Worm (Caenorhabditis elegans): ENCODE data around the gene rgl-1.

The rgl-1 gene

DNA sequence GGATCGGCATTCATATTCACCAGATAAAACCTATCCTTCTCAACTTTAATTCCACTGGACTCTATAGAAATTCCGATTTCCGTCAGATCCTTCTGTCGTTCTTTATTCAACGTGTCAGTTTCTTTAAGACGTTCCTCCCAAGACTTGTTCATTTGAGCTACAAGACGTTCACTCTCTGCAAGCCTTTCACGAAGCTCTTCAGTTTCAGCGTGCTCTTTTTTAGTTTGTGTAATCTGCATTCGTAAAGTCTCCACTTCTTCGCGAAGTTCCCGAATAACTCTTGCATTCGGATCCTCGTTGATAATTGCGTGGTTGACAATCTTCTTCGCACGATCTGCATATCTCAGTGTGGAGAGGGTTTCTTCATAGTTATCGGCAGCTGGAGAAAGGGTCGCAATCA, 43.4 kb downstream of the rgl-1 start:
- no peak for TF ChIP-seq nhr-84 (tag; optimal IDR thresholded peaks at IDR 0.05)
- TF ChIP-seq hlh-4 (tag; optimal IDR thresholded peaks at IDR 0.05), result no peak
- no peak for TF ChIP-seq ces-1 (GFP tag; optimal IDR thresholded peaks at IDR 0.05)
- TF ChIP-seq fkh-8 (tag; optimal IDR thresholded peaks at IDR 0.05), result no peak
- no peak for TF ChIP-seq nhr-20 (tag; optimal IDR thresholded peaks at IDR 0.05)
- no peak for TF ChIP-seq pag-3 (tag; optimal IDR thresholded peaks at IDR 0.05; ENCODE audit: borderline replicate concordance, insufficient read depth)
- TF ChIP-seq zag-1 (tag; optimal IDR thresholded peaks at IDR 0.05), result no peak
- no peak for TF ChIP-seq lin-39 (tag; optimal IDR thresholded peaks at IDR 0.05)
- no peak for TF ChIP-seq snpc-4 (tag; optimal IDR thresholded peaks at IDR 0.05)
- TF ChIP-seq unc-130 (tag; optimal IDR thresholded peaks at IDR 0.05), result no peak
- TF ChIP-seq sup-37 (GFP tag; optimal IDR thresholded peaks at IDR 0.05), result no peak

DNA sequence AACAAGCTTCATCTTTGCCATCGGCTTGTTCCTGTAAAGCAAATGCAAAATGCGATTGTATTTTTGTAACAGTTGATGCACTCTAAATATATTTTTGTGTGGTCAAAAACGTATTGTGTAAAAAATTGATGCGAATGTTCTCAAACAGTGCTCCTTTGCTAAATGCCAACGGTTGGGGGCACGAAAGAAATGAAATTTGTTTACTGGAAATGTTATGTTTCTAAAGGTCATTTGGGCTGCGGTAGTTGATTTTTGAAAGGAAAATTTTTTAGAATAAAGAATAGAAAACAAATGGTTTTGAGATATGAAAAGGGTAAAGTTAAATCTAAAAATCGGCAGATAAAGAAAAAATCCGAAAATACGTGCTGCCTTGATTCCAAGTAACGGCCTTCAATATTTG, 49.7 kb downstream of the rgl-1 start, which contains the start of gene C15C7.6:
Gene C15C7.6 (minus strand): TSS at position 101 of the 400 bp plus-strand sequence.
- TF ChIP-seq snu-23 (GFP tag; optimal IDR thresholded peaks at IDR 0.05) (no peak), sup-37 (GFP tag; optimal IDR thresholded peaks at IDR 0.05) (no peak), ets-5 (GFP tag; IDR thresholded peaks at IDR 0.05) (no peak), ceh-88 (GFP tag; IDR thresholded peaks at IDR 0.05) (no peak), unc-86 (tag; optimal IDR thresholded peaks at IDR 0.05) (no peak), ceh-82 (tag; optimal IDR thresholded peaks at IDR 0.05) (no peak), mdl-1 (tag; optimal IDR thresholded peaks at IDR 0.05) (no peak), C04F5.9 (tag; optimal IDR thresholded peaks at IDR 0.05) (no peak), jun-1 (tag; optimal IDR thresholded peaks at IDR 0.05) (no peak), vab-15 (tag; optimal IDR thresholded peaks at IDR 0.05) (no peak), ama-1 (optimal IDR thresholded peaks at IDR 0.05) (no peak), mab-9 (GFP tag; IDR thresholded peaks at IDR 0.05) (no peak)

DNA sequence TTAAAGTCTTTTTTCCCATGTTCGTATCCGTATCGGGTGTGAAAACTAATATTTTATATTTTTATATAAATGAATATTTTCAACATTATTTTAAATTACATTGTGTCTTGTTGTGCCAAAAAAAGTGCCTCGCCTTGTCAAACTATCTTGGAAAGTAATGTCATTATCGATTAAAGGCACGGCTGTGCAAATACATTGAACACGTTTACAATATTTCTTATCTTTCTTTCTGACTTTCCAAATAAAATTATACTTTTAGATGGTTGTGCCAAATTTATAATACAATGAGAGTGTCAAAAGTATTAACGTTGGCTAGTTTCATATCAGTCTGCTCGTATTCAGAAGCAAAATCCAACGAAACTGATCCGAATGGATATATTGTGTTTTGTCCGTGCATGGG, 54.6 kb downstream of the rgl-1 start, which contains the start of gene pfut-1:
Gene pfut-1 (plus strand): TSS at position 258 of the 400 bp plus-strand sequence.
- TF ChIP-seq aha-1 (tag; optimal IDR thresholded peaks at IDR 0.05) (no peak), ces-1 (GFP tag; optimal IDR thresholded peaks at IDR 0.05) (no peak), nhr-19 (GFP tag; conservative IDR thresholded peaks at IDR 0.05) (no peak), elt-2 (tag; optimal IDR thresholded peaks at IDR 0.05) (peak; percentile 23), mep-1 (tag; optimal IDR thresholded peaks at IDR 0.05) (no peak)

DNA sequence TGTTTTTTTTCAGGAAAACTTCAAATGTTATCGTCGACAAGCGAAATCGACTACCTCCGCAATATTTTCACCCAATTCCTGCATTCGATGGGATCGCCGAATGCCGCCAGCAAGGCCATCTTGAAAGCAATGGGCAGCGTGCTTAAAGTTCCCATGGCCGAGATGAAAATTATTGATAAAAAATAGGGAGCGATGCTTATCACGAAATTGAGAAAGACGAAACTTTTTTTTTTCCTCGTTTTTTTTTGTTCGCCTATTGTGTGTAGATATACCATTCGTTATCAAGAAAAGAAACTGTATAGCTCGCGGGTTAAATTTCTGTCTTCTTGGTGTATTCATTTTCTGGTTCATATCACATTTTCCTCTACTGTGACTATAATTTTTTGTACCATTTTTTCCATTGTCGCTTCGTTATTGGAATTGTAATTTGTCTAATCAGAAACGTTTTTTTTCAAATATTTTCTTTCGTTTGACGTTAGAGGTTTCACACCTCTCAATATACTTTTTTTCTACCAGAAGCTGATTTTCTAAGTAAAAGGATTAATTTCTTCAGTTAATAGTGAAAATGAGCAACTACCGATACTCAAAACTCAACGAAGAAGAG, 56.1 kb downstream of the rgl-1 start, which contains the start of gene syx-6:
Gene syx-6 (plus strand): TSS at position 554 of the 604 bp plus-strand sequence.
- TF ChIP-seq alr-1 (tag; optimal IDR thresholded peaks at IDR 0.05; ENCODE audit: borderline replicate concordance), result no peak
- TF ChIP-seq lsy-2 (tag; optimal IDR thresholded peaks at IDR 0.05), result no peak
- TF ChIP-seq lin-14 (GFP tag; optimal IDR thresholded peaks at IDR 0.05), result peak; percentile 8
- no peak for TF ChIP-seq C04F5.9 (tag; optimal IDR thresholded peaks at IDR 0.05)
- TF ChIP-seq elt-2 (tag; optimal IDR thresholded peaks at IDR 0.05), result peak; percentile 50
- no peak for TF ChIP-seq lin-39 (tag; optimal IDR thresholded peaks at IDR 0.05)
- no peak for TF ChIP-seq mab-9 (GFP tag; IDR thresholded peaks at IDR 0.05)
- no peak for TF ChIP-seq jun-1 (tag; optimal IDR thresholded peaks at IDR 0.05)
- TF ChIP-seq unc-62 (GFP tag; optimal IDR thresholded peaks at IDR 0.05), result no peak
- TF ChIP-seq tlp-1 (tag; optimal IDR thresholded peaks at IDR 0.05), result no peak
- TF ChIP-seq zag-1 (tag; optimal IDR thresholded peaks at IDR 0.05), result no peak
- no peak for TF ChIP-seq skn-1 (tag; optimal IDR thresholded peaks at IDR 0.05)
- no peak for TF ChIP-seq nhr-84 (tag; optimal IDR thresholded peaks at IDR 0.05)
